Fruit fly (Drosophila melanogaster) whole organism, embryonic: ENCODE data around the gene CG3604.

ENCODE experiments used
- CG10654 ChIP-seq: fragments of 200-800 bp; sonication (Bioruptor generic); optimal IDR thresholded peaks from 2 replicates; lab custom pipeline; 2016; ENCODE audit warnings: missing biosample characterization, missing genetic modification characterization
- Hmx ChIP-seq: fragments of 200-800 bp; sonication (Bioruptor generic); optimal IDR thresholded peaks from 2 replicates; lab custom pipeline; 2016; ENCODE audit warnings: missing biosample characterization, missing genetic modification characterization
- jigr1 ChIP-seq: fragments of 200-800 bp; sonication (Bioruptor generic); IDR thresholded peaks from 3 replicates; pipeline ENCODE4 v1.3.6; 2022; ENCODE audit warnings: missing biosample characterization, missing genetic modification characterization

- no peak for TF ChIP-seq jigr1 (GFP tag; lab: Robert Waterston, UW)
- TF ChIP-seq CG10654 (GFP tag; lab: Kevin White, UChicago), result no peak
- TF ChIP-seq Hmx (GFP tag; lab: Kevin White, UChicago), result no peak
These were observed 2.7 kb upstream of the CG3604 start, which contains the start of gene Sfp24C1 for dm6 chr2L:3700374-3700773.
